Worm (Caenorhabditis elegans): ENCODE measurements around the gene srh-68.

srh-68 gene

ce11 chrII:12494067-12494477, 13.1 kb upstream of the srh-68 start:
- no peak for TF ChIP-seq nhr-25 (tag; optimal IDR thresholded peaks at IDR 0.05; ENCODE audit: borderline replicate concordance, insufficient read depth)
- 0 out of 2 replicates have a peak, but pooled peaks have one; percentile 49 for TF ChIP-seq pha-4 (GFP tag; IDR thresholded peaks at IDR 0.05)
- no peak for TF ChIP-seq pha-4 (tag; optimal IDR thresholded peaks at IDR 0.05)
- peak; percentile 98 for TF ChIP-seq set-16 (GFP tag; IDR thresholded peaks at IDR 0.05)

ce11 chrII:12494556-12495131, 12.5 kb upstream of the srh-68 start, which contains the start of gene col-85:
col-85 (minus strand) TSS chrII:12495095.
- TF ChIP-seq php-3 (GFP tag; IDR thresholded peaks at IDR 0.05) (peak; percentile 84), ceh-20 (GFP tag; IDR thresholded peaks at IDR 0.05) (peak; percentile 78), arid-1 (GFP tag; conservative IDR thresholded peaks at IDR 0.05) (peak; percentile 91), zip-2 (tag; optimal IDR thresholded peaks at IDR 0.05) (peak; percentile 60), unc-62 (GFP tag; optimal IDR thresholded peaks at IDR 0.05 in 1 of 2) (peak in 1 of 2 experiments; percentile 79), unc-62 (tag; optimal IDR thresholded peaks at IDR 0.05) (no peak), ceh-62 (tag; optimal IDR thresholded peaks at IDR 0.05) (no peak), daf-19 (GFP tag; conservative IDR thresholded peaks at IDR 0.05) (no peak), lin-29 (GFP tag; IDR thresholded peaks at IDR 0.05) (peak; percentile 75), dmd-6 (GFP tag; IDR thresholded peaks at IDR 0.05) (peak; percentile 79), ZK546.5 (tag; optimal IDR thresholded peaks at IDR 0.05) (no peak), fkh-10 (GFP tag; optimal IDR thresholded peaks at IDR 0.05) (peak; percentile 30), saeg-2 (GFP tag; IDR thresholded peaks at IDR 0.05) (peak; percentile 57; the same call in 1 of the 2 replicates), ctbp-1 (GFP tag; IDR thresholded peaks at IDR 0.05) (peak; percentile 91), spr-3 (GFP tag; optimal IDR thresholded peaks at IDR 0.05) (peak; percentile 81), mes-2 (tag; optimal IDR thresholded peaks at IDR 0.05; ENCODE audit: poor library complexity, severe bottlenecking) (peak; percentile 83), lsy-2 (tag; optimal IDR thresholded peaks at IDR 0.05) (no peak), D1046.2 (GFP tag; IDR thresholded peaks at IDR 0.05) (peak; percentile 91), lin-15B (tag; optimal IDR thresholded peaks at IDR 0.05) (no peak), unc-39 (tag; optimal IDR thresholded peaks at IDR 0.05) (no peak), mdl-1 (tag; optimal IDR thresholded peaks at IDR 0.05) (peak in 1 of 2 experiments; percentile 59), zfp-3 (GFP tag; conservative IDR thresholded peaks at IDR 0.05) (peak; percentile 73), T26A8.4 (GFP tag; IDR thresholded peaks at IDR 0.05) (peak; percentile 92), gei-8 (GFP tag; optimal IDR thresholded peaks at IDR 0.05) (peak; percentile 76), fos-1 (tag; optimal IDR thresholded peaks at IDR 0.05) (no peak), lim-7 (GFP tag; IDR thresholded peaks at IDR 0.05) (peak; percentile 98), vab-7 (GFP tag; IDR thresholded peaks at IDR 0.05) (peak; percentile 96), lin-1 (GFP tag; IDR thresholded peaks at IDR 0.05) (peak; percentile 89), hmg-1.1 (GFP tag; IDR thresholded peaks at IDR 0.05) (peak; percentile 98), spr-1 (tag; optimal IDR thresholded peaks at IDR 0.05) (peak; percentile 79), mdt-29 (GFP tag; IDR thresholded peaks at IDR 0.05) (peak; percentile 79), tra-1 (GFP tag; IDR thresholded peaks at IDR 0.05) (peak; percentile 94), nhr-77 (tag; optimal IDR thresholded peaks at IDR 0.05) (peak; percentile 60), skn-1 (tag; optimal IDR thresholded peaks at IDR 0.05) (no peak), nhr-48 (tag; optimal IDR thresholded peaks at IDR 0.05) (peak; percentile 67), zip-11 (GFP tag; IDR thresholded peaks at IDR 0.05) (0 out of 2 replicates have a peak, but pooled peaks have one; percentile 53), zfp-2 (tag; optimal IDR thresholded peaks at IDR 0.05) (peak; percentile 48), set-16 (GFP tag; IDR thresholded peaks at IDR 0.05) (no peak), zag-1 (tag; optimal IDR thresholded peaks at IDR 0.05) (no peak), F10B5.3 (tag; optimal IDR thresholded peaks at IDR 0.05) (no peak), nhr-6 (tag; optimal IDR thresholded peaks at IDR 0.05) (peak; percentile 48), nhr-41 (GFP tag; IDR thresholded peaks at IDR 0.05) (peak; percentile 94), dmd-8 (GFP tag; IDR thresholded peaks at IDR 0.05) (peak; percentile 95), dve-1 (tag; optimal IDR thresholded peaks at IDR 0.05; ENCODE audit: insufficient read depth) (no peak), nhr-237 (tag; optimal IDR thresholded peaks at IDR 0.05) (no peak), mxl-3 (GFP tag; optimal IDR thresholded peaks at IDR 0.05) (peak; percentile 42)
